Worm (Caenorhabditis elegans): ENCODE measurements around the gene srz-15.

- TF ChIP-seq ama-1 (optimal IDR thresholded peaks at IDR 0.05) (no peak), pes-1 (GFP tag; IDR thresholded peaks at IDR 0.05) (no peak), ceh-36 (tag; optimal IDR thresholded peaks at IDR 0.05) (no peak), F13C5.2 (tag; optimal IDR thresholded peaks at IDR 0.05) (no peak), hmbx-1 (tag; optimal IDR thresholded peaks at IDR 0.05) (no peak), scrt-1 (GFP tag; IDR thresholded peaks at IDR 0.05) (no peak), aly-1 (tag; optimal IDR thresholded peaks at IDR 0.05) (no peak), B0310.2 (tag; optimal IDR thresholded peaks at IDR 0.05) (no peak), flt-1 (GFP tag; IDR thresholded peaks at IDR 0.05) (no peak), ets-7 (tag; optimal IDR thresholded peaks at IDR 0.05) (no peak), ceh-13 (GFP tag; optimal IDR thresholded peaks at IDR 0.05) (no peak), hmg-4 (GFP tag; optimal IDR thresholded peaks at IDR 0.05) (no peak), tbx-37 (GFP tag; conservative IDR thresholded peaks at IDR 0.05) (no peak)
These were observed 32.9 kb downstream of the srz-15 start, which contains the start of gene F55G11.10 for ce11 chrIV:12948470-12948869.

Measured in whole organism, early embryonic.